Fruit fly (Drosophila melanogaster) whole organism, adult: Measurements from ENCODE around the gene MED24.
"Not testable (repeated sequence)": the region's sequence is repeated elsewhere in the genome, so short reads cannot be mapped to it uniquely, and the experiment has no call there.

Experiments used
- CG33017 ChIP-seq: fragments of 200-800 bp; sonication (Bioruptor generic); optimal IDR thresholded peaks from 2 replicates; lab custom pipeline; 2018; ENCODE audit warnings: missing biosample characterization, mild to moderate bottlenecking, missing genetic modification characterization, moderate library complexity
- cic ChIP-seq: fragments of 200-800 bp; sonication (Bioruptor generic); optimal IDR thresholded peaks from 2 replicates; lab custom pipeline; 2017; ENCODE audit warnings: missing biosample characterization, mild to moderate bottlenecking, missing genetic modification characterization, moderate library complexity
- pad ChIP-seq: fragments of 200-800 bp; sonication (Bioruptor generic); optimal IDR thresholded peaks from 3 replicates; lab custom pipeline; 2017; ENCODE audit warnings: missing biosample characterization, missing genetic modification characterization, mild to moderate bottlenecking, moderate library complexity, missing genetic modification reagents
- toe ChIP-seq: fragments of 200-800 bp; sonication (Bioruptor generic); optimal IDR thresholded peaks from 2 replicates; lab custom pipeline; 2016; ENCODE audit warnings: missing biosample characterization, missing genetic modification characterization

DNA sequence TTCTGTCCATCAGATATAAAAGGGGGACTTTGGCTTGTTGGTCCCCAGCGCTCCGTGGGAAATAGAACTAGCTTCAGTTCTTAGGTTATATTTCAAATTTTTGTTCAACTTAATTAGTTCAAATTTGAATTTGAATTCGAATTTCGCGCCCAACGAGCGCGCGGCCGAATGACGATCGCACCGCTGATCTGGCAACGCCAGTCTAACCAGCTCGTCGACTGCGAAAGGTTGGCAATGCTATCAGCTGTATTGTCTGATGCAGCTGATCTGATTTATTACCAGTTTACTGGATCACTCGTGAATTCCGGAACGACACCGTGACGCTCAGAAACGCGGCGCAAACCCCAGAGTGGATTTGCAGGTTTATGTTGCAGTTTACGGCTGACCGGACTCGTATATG is 47.3 kb downstream of the MED24 start, which contains the start of gene Dscam4:
- not testable (repeated sequence) for TF ChIP-seq pad (GFP tag; lab: Kevin White, UChicago); toe; CG33017 (tag; lab: Kevin White, UChicago); cic (GFP tag; lab: Kevin White, UChicago)
